Worm (Caenorhabditis elegans) whole organism, L4 larva: ENCODE results near the gene F49C5.7.
A peak's percentile ranks its signal among the peaks of the same experiment; 100 is the strongest.

Source experiments
- F49E8.2 ChIP-seq: sonication (generic microtip); optimal IDR thresholded peaks from 2 replicates; lab custom pipeline; 2016; ENCODE audit warnings: missing compliant biosample characterization, mild to moderate bottlenecking, missing genetic modification characterization, borderline replicate concordance
- Y5F2A.4 ChIP-seq: fragments of 200-800 bp; sonication (Bioruptor generic); optimal IDR thresholded peaks from 2 replicates; lab custom pipeline; 2018; ENCODE audit warnings: mild to moderate bottlenecking, missing genetic modification characterization, missing compliant biosample characterization
- Y75B8A.6 ChIP-seq: fragments of 200-800 bp; sonication (Bioruptor generic); IDR thresholded peaks from 2 replicates; pipeline ENCODE4 v1.3.6; 2022; ENCODE audit warnings: missing genetic modification reagents, missing genetic modification characterization, missing compliant biosample characterization
- ZK546.5 ChIP-seq, 2 experiments: sonication (generic microtip); optimal IDR thresholded peaks; 2 replicates each; lab custom pipeline; 2017; ENCODE audit warnings: missing biosample characterization in 2 of 2, missing genetic modification characterization in 2 of 2
- aha-1 ChIP-seq: fragments of 150-350 bp; peaks from one replicate; lab custom pipeline; 2014; ENCODE audit warnings: missing biosample characterization, missing genetic modification characterization
- ceh-28 ChIP-seq: fragments of 150-350 bp; optimal IDR thresholded peaks from 2 replicates; lab custom pipeline; 2014; ENCODE audit warnings: missing biosample characterization, missing genetic modification reagents, missing genetic modification characterization
- cey-2 ChIP-seq: sonication (generic microtip); optimal IDR thresholded peaks from 3 replicates; lab custom pipeline; 2017; ENCODE audit warnings: missing genetic modification characterization, mild to moderate bottlenecking, missing compliant biosample characterization, antibody characterized with exemption, borderline replicate concordance; ENCODE audit not compliant: insufficient read depth
- ctbp-1 ChIP-seq: fragments of 200-800 bp; sonication (Bioruptor generic); IDR thresholded peaks from 2 replicates; pipeline ENCODE4 v1.3.6; 2022; ENCODE audit warnings: missing genetic modification reagents, missing genetic modification characterization, missing compliant biosample characterization
- daf-19 ChIP-seq: fragments of 200-800 bp; sonication (Bioruptor generic); conservative IDR thresholded peaks from 2 replicates; pipeline ENCODE4 v1.3.6; 2022; ENCODE audit warnings: missing genetic modification characterization, missing compliant biosample characterization
- daf-8 ChIP-seq: fragments of 200-800 bp; sonication (Bioruptor generic); IDR thresholded peaks from 2 replicates; pipeline ENCODE4 v1.3.6; 2022; ENCODE audit warnings: missing genetic modification characterization, missing compliant biosample characterization
- hlh-30 ChIP-seq: sonication (generic microtip); optimal IDR thresholded peaks from 2 replicates; lab custom pipeline; 2017; ENCODE audit warnings: antibody characterized with exemption, mild to moderate bottlenecking, missing genetic modification characterization, missing compliant biosample characterization; ENCODE audit not compliant: insufficient read depth
- lim-7 ChIP-seq: fragments of 200-800 bp; sonication (Bioruptor generic); IDR thresholded peaks from 2 replicates; pipeline ENCODE4 v1.3.6; 2022; ENCODE audit warnings: missing genetic modification characterization, missing compliant biosample characterization
- lin-38 ChIP-seq: fragments of 200-800 bp; sonication (Bioruptor generic); IDR thresholded peaks from 2 replicates; pipeline ENCODE4 v1.3.6; 2022; ENCODE audit warnings: missing genetic modification reagents, missing genetic modification characterization, missing compliant biosample characterization
- mxl-3 ChIP-seq: fragments of 200-800 bp; sonication (Bioruptor generic); optimal IDR thresholded peaks from 2 replicates; lab custom pipeline; 2018; ENCODE audit warnings: mild to moderate bottlenecking, missing genetic modification characterization, missing compliant biosample characterization
- nhr-102 ChIP-seq: sonication (generic microtip); optimal IDR thresholded peaks from 2 replicates; lab custom pipeline; 2016; ENCODE audit warnings: mild to moderate bottlenecking, missing genetic modification characterization, moderate library complexity, missing compliant biosample characterization
- nhr-111 ChIP-seq: fragments of 200-800 bp; sonication (Bioruptor generic); optimal IDR thresholded peaks from 2 replicates; lab custom pipeline; 2018; ENCODE audit warnings: mild to moderate bottlenecking, missing genetic modification characterization, missing compliant biosample characterization
- nhr-237 ChIP-seq: sonication (generic microtip); optimal IDR thresholded peaks from 2 replicates; lab custom pipeline; 2017; ENCODE audit warnings: missing biosample characterization, missing genetic modification characterization
- nhr-28 ChIP-seq: fragments of 150-350 bp; optimal IDR thresholded peaks from 2 replicates; lab custom pipeline; 2014; ENCODE audit warnings: missing biosample characterization, missing genetic modification characterization
- nhr-42 ChIP-seq: fragments of 200-800 bp; sonication (Bioruptor generic); IDR thresholded peaks from 2 replicates; pipeline ENCODE4 v1.3.6; 2022; ENCODE audit warnings: missing genetic modification characterization, missing compliant biosample characterization
- nhr-48 ChIP-seq: sonication (generic microtip); optimal IDR thresholded peaks from 2 replicates; lab custom pipeline; 2016; ENCODE audit warnings: mild to moderate bottlenecking, missing genetic modification characterization, missing compliant biosample characterization
- nhr-77 ChIP-seq: fragments of 150-350 bp; optimal IDR thresholded peaks from 2 replicates; lab custom pipeline; 2014; ENCODE audit warnings: missing biosample characterization, missing genetic modification characterization
- pha-4 ChIP-seq, 2 experiments: fragments of 150-350 bp in 1 of 2; fragments of 200-800 bp in 1 of 2; sonication (Bioruptor generic) in 1 of 2; IDR thresholded peaks in 1 of 2; optimal IDR thresholded peaks in 1 of 2; 2 replicates each; pipeline versions ENCODE4 v1.3.6 to Lab custom; 2014 to 2022; ENCODE audit warnings: missing genetic modification characterization in 2 of 2, missing genetic modification reagents in 2 of 2, missing biosample characterization in 1 of 2, missing compliant biosample characterization in 1 of 2
- php-3 ChIP-seq: fragments of 200-800 bp; sonication (Bioruptor generic); IDR thresholded peaks from 2 replicates; pipeline ENCODE4 v1.3.6; 2022; ENCODE audit warnings: missing genetic modification reagents, missing genetic modification characterization, missing compliant biosample characterization
- pqm-1 ChIP-seq: sonication (generic microtip); optimal IDR thresholded peaks from 2 replicates; lab custom pipeline; 2017; ENCODE audit warnings: missing biosample characterization, missing genetic modification characterization
- rbr-2 ChIP-seq: sonication (generic microtip); optimal IDR thresholded peaks from 2 replicates; lab custom pipeline; 2016; ENCODE audit warnings: missing genotype, missing genetic modification characterization, missing compliant biosample characterization
- sdz-12 ChIP-seq: fragments of 200-800 bp; sonication (Bioruptor generic); optimal IDR thresholded peaks from 2 replicates; lab custom pipeline; 2018; ENCODE audit warnings: mild to moderate bottlenecking, missing genetic modification characterization, missing compliant biosample characterization
- snpc-4 ChIP-seq: fragments of 150-350 bp; optimal IDR thresholded peaks from 2 replicates; lab custom pipeline; 2014; ENCODE audit warnings: missing biosample characterization, missing genetic modification characterization
- tag-97 ChIP-seq: fragments of 200-800 bp; sonication (Bioruptor generic); IDR thresholded peaks from 2 replicates; pipeline ENCODE4 v1.3.6; 2022; ENCODE audit warnings: missing genetic modification characterization, missing compliant biosample characterization
- tra-1 ChIP-seq: fragments of 200-800 bp; sonication (Bioruptor generic); IDR thresholded peaks from 2 replicates; pipeline ENCODE4 v1.3.6; 2022; ENCODE audit warnings: missing genetic modification reagents, missing genetic modification characterization, missing compliant biosample characterization
- unc-39 ChIP-seq: sonication (generic microtip); optimal IDR thresholded peaks from 2 replicates; lab custom pipeline; 2017; ENCODE audit warnings: missing biosample characterization, missing genetic modification characterization
- unc-62 ChIP-seq, 3 experiments: fragments of 150-350 bp in 1 of 3; sonication (generic microtip); optimal IDR thresholded peaks in 2 of 3; peaks in 1 of 3; 1 replicate in 1 of 3; 2 replicates in 2 of 3; lab custom pipeline; 2014 to 2017; ENCODE audit warnings: missing biosample characterization in 3 of 3, missing genetic modification characterization in 3 of 3, missing genetic modification reagents in 3 of 3, missing genotype in 1 of 3
- zip-11 ChIP-seq: fragments of 200-800 bp; sonication (Bioruptor generic); IDR thresholded peaks from 2 replicates; pipeline ENCODE4 v1.3.6; 2022; ENCODE audit warnings: missing genetic modification characterization, missing compliant biosample characterization

Gene F49C5.7

DNA sequence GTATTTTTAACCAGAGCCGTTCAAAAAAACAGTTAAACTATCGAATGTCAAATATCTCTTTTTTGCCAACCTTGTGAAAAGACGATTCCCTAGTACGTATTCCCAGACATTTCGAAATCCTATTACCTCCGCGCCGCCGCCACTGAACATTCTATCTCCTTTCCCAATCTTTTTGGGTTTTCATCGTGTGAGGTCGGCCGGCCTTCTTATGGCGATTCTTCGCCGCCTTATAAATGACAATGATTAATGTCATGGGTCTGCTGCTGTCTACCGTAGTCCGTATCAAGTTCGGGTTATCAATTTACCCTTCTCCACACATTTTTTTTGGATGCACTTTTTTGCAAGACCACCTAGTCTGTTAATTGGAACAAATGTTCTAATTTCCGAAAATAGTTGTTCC is 16.3 kb upstream of the F49C5.7 start:
- TF ChIP-seq nhr-28 (tag; lab: Kevin White, UChicago) (peak; percentile 47), unc-62 (GFP tag; optimal IDR thresholded peaks at IDR 0.05 in 1 of 2; lab: Kevin White, UChicago) (peak in 1 of 2 experiments; percentile 80), unc-62 (tag; optimal IDR thresholded peaks at IDR 0.05; lab: Kevin White, UChicago) (no peak), cey-2 (tag; lab: Kevin White, UChicago) (peak; percentile 16), hlh-30 (tag; lab: Kevin White, UChicago) (no peak), nhr-237 (tag; lab: Kevin White, UChicago) (no peak), unc-39 (tag; lab: Kevin White, UChicago) (no peak), tag-97 (no peak), aha-1 (tag; lab: Kevin White, UChicago) (peak; percentile 78), tra-1 (GFP tag; lab: Robert Waterston, UW) (0 out of 2 replicates have a peak, but pooled peaks have one; percentile 24), F49E8.2 (tag; lab: Kevin White, UChicago) (no peak)

DNA sequence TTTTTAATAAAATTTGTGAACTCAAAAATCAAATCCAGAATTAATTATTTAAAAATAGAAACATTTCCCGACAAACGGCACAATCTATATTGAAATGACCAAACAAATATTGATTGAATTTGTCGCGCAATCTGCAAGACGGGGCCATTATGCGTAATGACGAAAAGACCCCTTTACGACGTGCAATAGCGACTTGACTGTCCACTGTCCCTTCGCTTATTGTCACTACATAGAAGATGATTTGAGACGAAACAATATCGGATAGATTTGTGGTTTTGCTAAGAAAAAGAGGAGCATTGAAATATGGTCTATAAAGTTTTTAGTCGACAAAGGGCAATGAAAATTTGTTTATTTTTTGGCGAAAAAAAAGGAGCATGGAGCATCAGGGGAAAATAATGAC is 15.0 kb upstream of the F49C5.7 start:
- TF ChIP-seq aha-1 (tag; lab: Kevin White, UChicago) = peak; percentile 55
- no peak for TF ChIP-seq nhr-42 (GFP tag; lab: Robert Waterston, UW)

DNA sequence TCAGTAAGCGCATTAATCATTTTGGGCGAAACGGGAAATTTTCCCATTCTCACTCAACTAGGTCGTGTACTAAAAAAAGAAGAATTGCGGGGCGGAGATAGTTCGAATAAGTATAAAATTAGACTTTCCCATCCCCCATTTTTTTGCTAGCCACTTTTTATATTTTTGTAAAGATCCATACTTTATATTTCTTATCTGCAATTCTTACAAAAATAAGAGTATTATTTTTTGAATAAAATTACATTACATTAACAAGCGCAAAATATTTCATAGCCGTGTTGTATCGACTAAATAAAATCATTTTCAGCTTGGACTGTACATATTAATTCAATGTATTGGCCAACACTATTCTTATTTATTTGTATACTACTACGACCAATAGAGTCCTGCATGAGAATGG is 10.4 kb upstream of the F49C5.7 start, which contains the start of gene F49C5.11:
Gene F49C5.11, plus strand, starts transcription at position 301 of the 400 bp plus-strand sequence.
- TF ChIP-seq mxl-3 (GFP tag; lab: Kevin White, UChicago) (no peak), unc-62 (GFP tag; optimal IDR thresholded peaks at IDR 0.05 in 1 of 2; lab: Kevin White, UChicago) (peak in 1 of 2 experiments; percentile 89), unc-62 (tag; optimal IDR thresholded peaks at IDR 0.05; lab: Kevin White, UChicago) (no peak)

DNA sequence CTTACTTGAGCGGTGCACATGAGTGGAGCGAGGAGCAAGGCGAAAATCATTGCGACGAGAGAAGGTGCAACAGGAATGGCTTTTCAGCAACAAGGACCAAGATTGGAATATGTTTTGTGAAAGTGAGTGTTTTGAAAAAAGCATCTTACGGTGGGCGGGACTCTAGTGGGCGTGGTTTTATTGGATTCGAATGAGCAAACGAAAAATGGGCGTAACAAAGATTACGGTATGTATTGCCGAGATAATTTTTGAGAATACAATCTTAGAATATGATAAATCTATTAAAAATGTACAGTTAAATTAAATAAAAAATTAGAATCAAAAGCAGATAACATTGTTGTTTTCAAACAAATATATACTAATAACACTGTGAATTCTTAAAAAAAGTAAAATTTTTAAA is 5.7 kb upstream of the F49C5.7 start, which contains the start of gene F49C5.12:
Gene F49C5.12, minus strand, starts transcription at position 101 of the 400 bp plus-strand sequence.
- TF ChIP-seq nhr-111 (GFP tag; lab: Kevin White, UChicago) (no peak), daf-8 (GFP tag; lab: Robert Waterston, UW) (no peak), php-3 (GFP tag; lab: Robert Waterston, UW) (no peak), pqm-1 (tag; lab: Kevin White, UChicago) (no peak), snpc-4 (tag; lab: Kevin White, UChicago) (no peak), rbr-2 (no peak), zip-11 (no peak), nhr-237 (tag; lab: Kevin White, UChicago) (no peak), ZK546.5 (tag; optimal IDR thresholded peaks at IDR 0.05; lab: Kevin White, UChicago) (no peak), Y75B8A.6 (no peak), lin-38 (no peak), nhr-102 (tag; lab: Kevin White, UChicago) (no peak)

DNA sequence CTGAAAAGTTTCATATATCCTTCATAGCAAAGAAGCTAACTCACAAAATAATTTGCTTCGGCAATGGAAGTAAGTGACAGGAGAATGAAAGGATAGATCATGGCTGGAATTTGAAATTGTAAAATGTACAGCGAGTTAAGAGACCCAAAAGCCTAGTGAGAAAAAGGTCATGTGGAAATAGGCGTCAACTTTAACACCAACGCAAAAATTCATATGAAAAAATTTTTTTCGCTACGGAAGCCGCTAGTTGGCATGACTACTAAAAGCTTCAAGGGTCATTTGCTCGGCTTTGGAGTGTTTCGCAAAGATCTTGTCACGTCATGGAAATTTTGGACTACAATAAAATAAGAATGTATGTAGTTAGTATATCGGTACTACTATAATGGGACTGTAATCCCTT is 4.6 kb downstream of the F49C5.7 start, which contains the start of gene Y38E10A.1:
Gene Y38E10A.1, minus strand, starts transcription at position 101 of the 400 bp plus-strand sequence.
- TF ChIP-seq lin-38 (no peak), daf-19 (no peak), rbr-2 (no peak), tag-97 (no peak), nhr-48 (tag; lab: Kevin White, UChicago) (no peak), pha-4 (GFP tag; IDR thresholded peaks at IDR 0.05; lab: Robert Waterston, UW) (no peak), pha-4 (tag; optimal IDR thresholded peaks at IDR 0.05; lab: Kevin White, UChicago) (no peak), cey-2 (tag; lab: Kevin White, UChicago) (no peak), Y5F2A.4 (GFP tag; lab: Kevin White, UChicago) (no peak), lim-7 (GFP tag; lab: Robert Waterston, UW) (no peak), mxl-3 (GFP tag; lab: Kevin White, UChicago) (no peak), ceh-28 (no peak), nhr-77 (tag; lab: Kevin White, UChicago) (no peak), sdz-12 (GFP tag; lab: Kevin White, UChicago) (no peak), ctbp-1 (GFP tag; lab: Robert Waterston, UW) (no peak)
- TF ChIP-seq, all 104 proteins: peak for 0
